Fruit fly (Drosophila melanogaster): Measurements from ENCODE around the gene Naa40.
A peak's percentile ranks its signal among the peaks of the same experiment; 100 is the strongest.

Gene Naa40

dm6 chr3R:29725577-29726240, 959 bp upstream of the Naa40 start, which contains the start of gene Kul (continued):
- TF ChIP-seq CG13123 (GFP tag; optimal IDR thresholded peaks at IDR 0.05): no peak
- no peak for TF ChIP-seq Max (GFP tag; optimal IDR thresholded peaks at IDR 0.05)
- TF ChIP-seq nmo (GFP tag; optimal IDR thresholded peaks at IDR 0.05): peak; percentile 20
- TF ChIP-seq CG17829 (tag; optimal IDR thresholded peaks at IDR 0.05): peak; percentile 28
- TF ChIP-seq Mrtf (GFP tag; IDR thresholded peaks at IDR 0.05): no peak
- no peak for TF ChIP-seq Hey (tag; optimal IDR thresholded peaks at IDR 0.05)
- no peak for TF ChIP-seq CG18011 (GFP tag; optimal IDR thresholded peaks at IDR 0.05)
- TF ChIP-seq fd3F (GFP tag; optimal IDR thresholded peaks at IDR 0.05): no peak
- no peak for TF ChIP-seq Pdp1 (GFP tag; optimal IDR thresholded peaks at IDR 0.05)
- no peak for TF ChIP-seq disco-r (GFP tag; optimal IDR thresholded peaks at IDR 0.05)
- TF ChIP-seq CG31224 (GFP tag; IDR thresholded peaks at IDR 0.05): no peak
- TF ChIP-seq Ssrp (tag; optimal IDR thresholded peaks at IDR 0.05): no peak
- peak; percentile 1 for TF ChIP-seq CG17912 (GFP tag; optimal IDR thresholded peaks at IDR 0.05)
- TF ChIP-seq al (GFP tag; IDR thresholded peaks at IDR 0.05): no peak
- TF ChIP-seq ranshi (GFP tag; IDR thresholded peaks at IDR 0.05): no peak
- TF ChIP-seq crol (GFP tag; IDR thresholded peaks at IDR 0.05): no peak
- TF ChIP-seq CG7963 (GFP tag; IDR thresholded peaks at IDR 0.05; ENCODE audit: partially characterized antibody): no peak
- no peak for TF ChIP-seq CG6683 (GFP tag; optimal IDR thresholded peaks at IDR 0.05)
- no peak for TF ChIP-seq CG11723 (GFP tag; optimal IDR thresholded peaks at IDR 0.05)
- peak; percentile 20 for TF ChIP-seq CG9609 (GFP tag; optimal IDR thresholded peaks at IDR 0.05)
- TF ChIP-seq odd (GFP tag; optimal IDR thresholded peaks at IDR 0.05): no peak
- no peak for TF ChIP-seq Abd-B (GFP tag; optimal IDR thresholded peaks at IDR 0.05)
- TF ChIP-seq usp (GFP tag; optimal IDR thresholded peaks at IDR 0.05): no peak
- peak; percentile 93 for TF ChIP-seq CG4282 (GFP tag; optimal IDR thresholded peaks at IDR 0.05)
- TF ChIP-seq en (GFP tag; optimal IDR thresholded peaks at IDR 0.05): no peak
- TF ChIP-seq CG4328 (GFP tag; optimal IDR thresholded peaks at IDR 0.05): no peak
- no peak for TF ChIP-seq CG3163 (GFP tag; optimal IDR thresholded peaks at IDR 0.05)
- TF ChIP-seq trem (tag; optimal IDR thresholded peaks at IDR 0.05): peak; percentile 27
- no peak for TF ChIP-seq CG12104 (GFP tag; optimal IDR thresholded peaks at IDR 0.05)
- peak; percentile 79 for TF ChIP-seq CG1603 (tag; optimal IDR thresholded peaks at IDR 0.05)
- peak; percentile 26; the same call in 1 of the 2 replicates for TF ChIP-seq Bgb (GFP tag; IDR thresholded peaks at IDR 0.05; ENCODE audit: partially characterized antibody)
- no peak for TF ChIP-seq Dfd (GFP tag; optimal IDR thresholded peaks at IDR 0.05)
- TF ChIP-seq otp (GFP tag; IDR thresholded peaks at IDR 0.05): no peak
- TF ChIP-seq CG2875 (GFP tag; optimal IDR thresholded peaks at IDR 0.05): no peak
- TF ChIP-seq CG17612 (GFP tag; IDR thresholded peaks at IDR 0.05): no peak
- TF ChIP-seq ewg (GFP tag; optimal IDR thresholded peaks at IDR 0.05): no peak
- TF ChIP-seq CG12155 (GFP tag; optimal IDR thresholded peaks at IDR 0.05): peak; percentile 12
- no peak for TF ChIP-seq Hr78 (GFP tag; optimal IDR thresholded peaks at IDR 0.05)
- TF ChIP-seq pfk (GFP tag; optimal IDR thresholded peaks at IDR 0.05): no peak
- TF ChIP-seq CG10654 (GFP tag; optimal IDR thresholded peaks at IDR 0.05): no peak
- TF ChIP-seq CG1233 (GFP tag; optimal IDR thresholded peaks at IDR 0.05): peak; percentile 11
- no peak for TF ChIP-seq chm (GFP tag; IDR thresholded peaks at IDR 0.05)
- TF ChIP-seq Dad (GFP tag; optimal IDR thresholded peaks at IDR 0.05): no peak
- no peak for TF ChIP-seq Awh (GFP tag; IDR thresholded peaks at IDR 0.05)
- peak; percentile 48 for TF ChIP-seq HmgZ (tag; optimal IDR thresholded peaks at IDR 0.05)
- TF ChIP-seq chn (GFP tag; optimal IDR thresholded peaks at IDR 0.05): no peak
- TF ChIP-seq Meics (GFP tag; optimal IDR thresholded peaks at IDR 0.05): no peak
- no peak for TF ChIP-seq CG15011 (GFP tag; optimal IDR thresholded peaks at IDR 0.05)
- TF ChIP-seq CG7928 (GFP tag; optimal IDR thresholded peaks at IDR 0.05): peak; percentile 2
- TF ChIP-seq CG4424 (GFP tag; optimal IDR thresholded peaks at IDR 0.05): no peak
